Worm (Caenorhabditis elegans): ENCODE results near the gene plc-3.

- TF ChIP-seq ztf-16 (tag; optimal IDR thresholded peaks at IDR 0.05) (no peak), nhr-11 (tag; optimal IDR thresholded peaks at IDR 0.05) (no peak), fkh-10 (GFP tag; optimal IDR thresholded peaks at IDR 0.05) (no peak), hlh-13 (GFP tag; optimal IDR thresholded peaks at IDR 0.05) (no peak), syd-9 (tag; optimal IDR thresholded peaks at IDR 0.05) (no peak), ceh-2 (tag; optimal IDR thresholded peaks at IDR 0.05) (no peak), elt-2 (tag; optimal IDR thresholded peaks at IDR 0.05) (no peak), unc-42 (tag; optimal IDR thresholded peaks at IDR 0.05) (no peak)
These were observed 19.6 kb downstream of the plc-3 start, which contains the start of gene mrps-14 for ce11 chrII:10242294-10242693.

Data from whole organism, late embryonic.